Fruit fly (Drosophila melanogaster): ENCODE results near the gene tnc.

tnc gene

dm6 chr3R:24983537-24984501 is at the start of gene tnc:
Gene tnc (plus strand): TSS chr3R:24984384.
- no peak for TF ChIP-seq Tbp (GFP tag; optimal IDR thresholded peaks at IDR 0.05)
- no peak for TF ChIP-seq trh (GFP tag; optimal IDR thresholded peaks at IDR 0.05)
- no peak; the same call in 1 of the 3 replicates for TF ChIP-seq CG11695 (GFP tag; IDR thresholded peaks at IDR 0.05)
- no peak for TF ChIP-seq aop (GFP tag; IDR thresholded peaks at IDR 0.05)
- TF ChIP-seq slp2 (GFP tag; optimal IDR thresholded peaks at IDR 0.05), result no peak
- TF ChIP-seq dmrt99B (tag; optimal IDR thresholded peaks at IDR 0.05), result peak; percentile 75
- TF ChIP-seq CG12744 (GFP tag; optimal IDR thresholded peaks at IDR 0.05), result no peak
- no peak for TF ChIP-seq CG16863 (GFP tag; optimal IDR thresholded peaks at IDR 0.05)
- no peak for TF ChIP-seq CG8089 (GFP tag; optimal IDR thresholded peaks at IDR 0.05)
- peak; percentile 2 for TF ChIP-seq exex (tag; optimal IDR thresholded peaks at IDR 0.05)
- no peak for TF ChIP-seq CG14014 (GFP tag; IDR thresholded peaks at IDR 0.05)
- TF ChIP-seq HmgZ (tag; optimal IDR thresholded peaks at IDR 0.05), result peak; percentile 14
- no peak for TF ChIP-seq Optix (GFP tag; IDR thresholded peaks at IDR 0.05)
- no peak for TF ChIP-seq ci (GFP tag; IDR thresholded peaks at IDR 0.05)
- no peak for TF ChIP-seq wdn (GFP tag; IDR thresholded peaks at IDR 0.05)
- TF ChIP-seq wor (GFP tag; IDR thresholded peaks at IDR 0.05), result no peak
- no peak for TF ChIP-seq zfh2 (GFP tag; optimal IDR thresholded peaks at IDR 0.05)
- TF ChIP-seq CG11560 (tag; IDR thresholded peaks at IDR 0.05), result no peak
- TF ChIP-seq eyg (GFP tag; optimal IDR thresholded peaks at IDR 0.05), result no peak
- no peak for TF ChIP-seq hb (GFP tag; IDR thresholded peaks at IDR 0.05; ENCODE audit: partially characterized antibody)
- TF ChIP-seq ttk (GFP tag; IDR thresholded peaks at IDR 0.05), result no peak
- TF ChIP-seq Xbp1 (GFP tag; optimal IDR thresholded peaks at IDR 0.05), result peak; percentile 30
- peak; percentile 84; the same call in 1 of the 3 replicates for TF ChIP-seq CG2199 (GFP tag; IDR thresholded peaks at IDR 0.05)
- no peak for TF ChIP-seq NK7.1 (GFP tag; optimal IDR thresholded peaks at IDR 0.05)
- peak; percentile 47 for TF ChIP-seq Blimp-1 (GFP tag; optimal IDR thresholded peaks at IDR 0.05)
- no peak for TF ChIP-seq Hr39 (optimal IDR thresholded peaks at IDR 0.05)
- no peak for TF ChIP-seq mam (GFP tag; optimal IDR thresholded peaks at IDR 0.05)
- TF ChIP-seq CG31388 (GFP tag; optimal IDR thresholded peaks at IDR 0.05), result no peak
- TF ChIP-seq chm (GFP tag; IDR thresholded peaks at IDR 0.05), result no peak
- no peak for TF ChIP-seq gfzf (GFP tag; optimal IDR thresholded peaks at IDR 0.05)
- no peak for TF ChIP-seq CG12236 (GFP tag; optimal IDR thresholded peaks at IDR 0.05)
- peak in 1 of 2 experiments; percentile 55 for TF ChIP-seq Eip74EF (GFP tag; optimal IDR thresholded peaks at IDR 0.05)
- TF ChIP-seq pan (optimal IDR thresholded peaks at IDR 0.05), result no peak
- TF ChIP-seq pan (GFP tag; optimal IDR thresholded peaks at IDR 0.05 in 1 of 2, IDR thresholded peaks at IDR 0.05 in 1 of 2), result no peak
- TF ChIP-seq CG6683 (GFP tag; optimal IDR thresholded peaks at IDR 0.05), result no peak
- no peak for TF ChIP-seq CG7987 (GFP tag; optimal IDR thresholded peaks at IDR 0.05)
- TF ChIP-seq Trl (optimal IDR thresholded peaks at IDR 0.05), result no peak
- TF ChIP-seq Trl (GFP tag; optimal IDR thresholded peaks at IDR 0.05), result no peak
- peak; percentile 85 for TF ChIP-seq CG2678 (tag; optimal IDR thresholded peaks at IDR 0.05)
- no peak for TF ChIP-seq Pdp1 (GFP tag; optimal IDR thresholded peaks at IDR 0.05)
- TF ChIP-seq CG10274 (GFP tag; optimal IDR thresholded peaks at IDR 0.05), result no peak
- TF ChIP-seq Ptx1 (GFP tag; IDR thresholded peaks at IDR 0.05), result peak; percentile 56
- TF ChIP-seq gcm (GFP tag; optimal IDR thresholded peaks at IDR 0.05), result peak; percentile 33
- no peak for TF ChIP-seq CG10565 (GFP tag; optimal IDR thresholded peaks at IDR 0.05)
- no peak for TF ChIP-seq CG1602 (GFP tag; optimal IDR thresholded peaks at IDR 0.05)
- peak; percentile 38 for TF ChIP-seq CG4328 (GFP tag; optimal IDR thresholded peaks at IDR 0.05)
- TF ChIP-seq CG14710 (tag; optimal IDR thresholded peaks at IDR 0.05), result peak; percentile 24
- peak; percentile 12 for TF ChIP-seq CG12219 (GFP tag; optimal IDR thresholded peaks at IDR 0.05)
- peak; percentile 42 for TF ChIP-seq Deaf1 (tag; optimal IDR thresholded peaks at IDR 0.05)
- no peak for TF ChIP-seq ro (GFP tag; IDR thresholded peaks at IDR 0.05)
